Fruit fly (Drosophila melanogaster) whole organism, embryonic: Measurements from ENCODE around the gene sob.

ENCODE experiments used
- ATbp ChIP-seq: fragments of 200-800 bp; sonication (Bioruptor generic); optimal IDR thresholded peaks from 2 replicates; lab custom pipeline; 2017; ENCODE audit warnings: missing biosample characterization, mild to moderate bottlenecking, missing genetic modification characterization, missing genetic modification reagents
- B-H1 ChIP-seq: fragments of 200-800 bp; sonication (Bioruptor generic); IDR thresholded peaks from 3 replicates; pipeline ENCODE4 v1.3.6; 2022; ENCODE audit warnings: missing biosample characterization, missing genetic modification characterization
- Blimp-1 ChIP-seq: fragments of 200-800 bp; sonication (Bioruptor generic); optimal IDR thresholded peaks from 3 replicates; lab custom pipeline; 2018; ENCODE audit warnings: missing biosample characterization, missing genetic modification characterization, mild to moderate bottlenecking, moderate library complexity, missing genetic modification reagents
- CG10543 ChIP-seq: fragments of 200-800 bp; sonication (Bioruptor generic); optimal IDR thresholded peaks from 3 replicates; lab custom pipeline; 2017; ENCODE audit warnings: missing biosample characterization, mild to moderate bottlenecking, missing genetic modification characterization, moderate library complexity
- CG11093 ChIP-seq: fragments of 200-800 bp; sonication (Bioruptor generic); IDR thresholded peaks from 3 replicates; pipeline ENCODE4 v1.3.6; 2022; ENCODE audit warnings: missing biosample characterization, missing genetic modification characterization
- CG11695 ChIP-seq: fragments of 200-800 bp; sonication (Bioruptor generic); IDR thresholded peaks from 3 replicates; pipeline ENCODE4 v1.3.6; 2022; ENCODE audit warnings: missing biosample characterization, missing genetic modification characterization
- CG12155 ChIP-seq: fragments of 200-800 bp; sonication (Bioruptor generic); optimal IDR thresholded peaks from 3 replicates; lab custom pipeline; 2016; ENCODE audit warnings: missing biosample characterization, missing genetic modification characterization
- CG13296 ChIP-seq: fragments of 200-800 bp; sonication (Bioruptor generic); optimal IDR thresholded peaks from 3 replicates; lab custom pipeline; 2018; ENCODE audit warnings: missing biosample characterization, mild to moderate bottlenecking, missing genetic modification characterization
- CG14667 ChIP-seq: fragments of 200-800 bp; sonication (Bioruptor generic); IDR thresholded peaks from 2 replicates; pipeline ENCODE4 v1.3.6; 2022; ENCODE audit warnings: missing biosample characterization, missing genetic modification characterization
- CG15011 ChIP-seq: fragments of 200-800 bp; sonication (Bioruptor generic); optimal IDR thresholded peaks from 3 replicates; lab custom pipeline; 2018; ENCODE audit warnings: missing biosample characterization, mild to moderate bottlenecking, missing genetic modification characterization
- CG1529 ChIP-seq: fragments of 200-800 bp; sonication (Bioruptor generic); optimal IDR thresholded peaks from 3 replicates; lab custom pipeline; 2018; ENCODE audit warnings: missing biosample characterization, missing genetic modification characterization
- CG15696 ChIP-seq: fragments of 200-800 bp; sonication (Bioruptor generic); optimal IDR thresholded peaks from 2 replicates; lab custom pipeline; 2019; ENCODE audit warnings: missing biosample characterization, mild to moderate bottlenecking, missing genetic modification characterization, moderate library complexity
- CG17912 ChIP-seq: fragments of 200-800 bp; sonication (Bioruptor generic); optimal IDR thresholded peaks from 2 replicates; lab custom pipeline; 2018; ENCODE audit warnings: missing biosample characterization, mild to moderate bottlenecking, missing genetic modification characterization
- CG2678 ChIP-seq: fragments of 200-800 bp; sonication (Bioruptor generic); optimal IDR thresholded peaks from 3 replicates; lab custom pipeline; 2019; ENCODE audit warnings: missing biosample characterization, mild to moderate bottlenecking, missing genetic modification characterization, moderate library complexity
- CG34224 ChIP-seq: fragments of 200-800 bp; sonication (Bioruptor generic); IDR thresholded peaks from 3 replicates; pipeline ENCODE4 v1.3.6; 2022; ENCODE audit warnings: missing biosample characterization, missing genetic modification characterization; ENCODE audit not compliant: partially characterized antibody
- CG34376 ChIP-seq: fragments of 200-800 bp; sonication (Bioruptor generic); optimal IDR thresholded peaks from 2 replicates; lab custom pipeline; 2018; ENCODE audit warnings: missing biosample characterization, mild to moderate bottlenecking, missing genetic modification characterization
- CG5245 ChIP-seq: fragments of 200-800 bp; sonication (Bioruptor generic); optimal IDR thresholded peaks from 3 replicates; lab custom pipeline; 2016; ENCODE audit warnings: missing biosample characterization, missing genetic modification characterization
- CG8944 ChIP-seq: fragments of 200-800 bp; sonication (Bioruptor generic); optimal IDR thresholded peaks from 3 replicates; lab custom pipeline; 2016; ENCODE audit warnings: missing biosample characterization, missing genetic modification characterization
- CG9215 ChIP-seq: fragments of 200-800 bp; sonication (Bioruptor generic); IDR thresholded peaks from 2 replicates; pipeline ENCODE4 v1.3.6; 2022; ENCODE audit warnings: missing biosample characterization, missing genetic modification characterization
- CG9932 ChIP-seq: fragments of 200-800 bp; sonication (Bioruptor generic); IDR thresholded peaks from 2 replicates; pipeline ENCODE4 v1.3.6; 2022; ENCODE audit warnings: missing biosample characterization, missing genetic modification characterization
- CkIIα-i1 ChIP-seq: fragments of 200-800 bp; sonication (Bioruptor generic); IDR thresholded peaks from 2 replicates; pipeline ENCODE4 v1.3.6; 2022; ENCODE audit warnings: missing biosample characterization, missing genetic modification characterization
- CoRest ChIP-seq: fragments of 200-800 bp; sonication (Bioruptor generic); optimal IDR thresholded peaks from 3 replicates; lab custom pipeline; 2018; ENCODE audit warnings: missing biosample characterization, mild to moderate bottlenecking, missing genetic modification characterization, moderate library complexity
- D19A ChIP-seq: fragments of 200-800 bp; optimal IDR thresholded peaks from 3 replicates; lab custom pipeline; 2019; ENCODE audit warnings: missing biosample characterization, mild to moderate bottlenecking, missing genetic modification characterization, moderate library complexity
- Dfd ChIP-seq, 2 experiments: fragments of >200 bp; optimal IDR thresholded peaks; 2 replicates each; lab custom pipeline; 2017; ENCODE audit warnings: missing biosample characterization in 2 of 2, missing genetic modification characterization in 2 of 2
- Doc2 ChIP-seq: fragments of 200-800 bp; sonication (Bioruptor generic); IDR thresholded peaks from 2 replicates; pipeline ENCODE4 v1.3.6; 2022; ENCODE audit warnings: missing biosample characterization, missing genetic modification characterization
- ERR ChIP-seq: fragments of 200-800 bp; sonication (Bioruptor generic); optimal IDR thresholded peaks from 2 replicates; lab custom pipeline; 2016; ENCODE audit warnings: missing biosample characterization, missing genetic modification characterization
- Elba2 ChIP-seq: fragments of 200-800 bp; sonication (Bioruptor generic); optimal IDR thresholded peaks from 3 replicates; lab custom pipeline; 2016; ENCODE audit warnings: missing biosample characterization, missing genetic modification characterization
- Ets65A ChIP-seq: fragments of 200-800 bp; sonication (Bioruptor generic); peaks from one replicate; lab custom pipeline; 2016; ENCODE audit warnings: missing biosample characterization, missing genetic modification characterization
- Hand ChIP-seq: fragments of 200-800 bp; sonication (Bioruptor generic); optimal IDR thresholded peaks from 2 replicates; lab custom pipeline; 2017; ENCODE audit warnings: mild to moderate bottlenecking, missing biosample characterization, missing genetic modification reagents, missing genetic modification characterization
- Hsf ChIP-seq: fragments of 200-800 bp; sonication (Bioruptor generic); optimal IDR thresholded peaks from 3 replicates; lab custom pipeline; 2016; ENCODE audit warnings: missing biosample characterization, missing genetic modification characterization
- NC2α ChIP-seq: fragments of 200-800 bp; sonication (Bioruptor generic); optimal IDR thresholded peaks from 2 replicates; lab custom pipeline; 2016; ENCODE audit warnings: missing biosample characterization, missing genetic modification characterization
- Nf-YB ChIP-seq: fragments of 200-800 bp; sonication (Bioruptor generic); optimal IDR thresholded peaks from 3 replicates; lab custom pipeline; 2019; ENCODE audit warnings: missing biosample characterization, mild to moderate bottlenecking, missing genetic modification characterization, moderate library complexity
- Spps ChIP-seq: fragments of 200-800 bp; sonication (Bioruptor generic); optimal IDR thresholded peaks from 2 replicates; lab custom pipeline; 2018; ENCODE audit warnings: missing biosample characterization, mild to moderate bottlenecking, missing genetic modification characterization
- Vsx1 ChIP-seq: fragments of 200-800 bp; sonication (Bioruptor generic); optimal IDR thresholded peaks from 2 replicates; lab custom pipeline; 2017; ENCODE audit warnings: missing biosample characterization, mild to moderate bottlenecking, missing genetic modification characterization, missing genetic modification reagents
- Xbp1 ChIP-seq: fragments of 200-800 bp; sonication (Bioruptor generic); optimal IDR thresholded peaks from 3 replicates; lab custom pipeline; 2016; ENCODE audit warnings: missing biosample characterization, mild to moderate bottlenecking, missing genetic modification characterization
- cato ChIP-seq: fragments of 200-800 bp; sonication (Bioruptor generic); optimal IDR thresholded peaks from 2 replicates; lab custom pipeline; 2016; ENCODE audit warnings: missing biosample characterization, missing genetic modification characterization, borderline replicate concordance
- chn ChIP-seq: fragments of 200-800 bp; sonication (Bioruptor generic); optimal IDR thresholded peaks from 2 replicates; lab custom pipeline; 2016; ENCODE audit warnings: missing biosample characterization, missing genetic modification characterization
- cwo ChIP-seq: fragments of 200-800 bp; sonication (Bioruptor generic); optimal IDR thresholded peaks from 3 replicates; lab custom pipeline; 2017; ENCODE audit warnings: missing biosample characterization, missing genetic modification characterization, mild to moderate bottlenecking, moderate library complexity, missing genetic modification reagents
- dati ChIP-seq: fragments of 200-800 bp; sonication (Bioruptor generic); IDR thresholded peaks from 2 replicates; pipeline ENCODE4 v1.3.6; 2022; ENCODE audit warnings: missing biosample characterization, missing genetic modification characterization
- dmrt99B ChIP-seq: fragments of 200-800 bp; sonication (Bioruptor generic); optimal IDR thresholded peaks from 2 replicates; lab custom pipeline; 2018; ENCODE audit warnings: missing biosample characterization, mild to moderate bottlenecking, missing genetic modification characterization, moderate library complexity
- grn ChIP-seq: fragments of 200-800 bp; sonication (Bioruptor generic); optimal IDR thresholded peaks from 3 replicates; lab custom pipeline; 2017; ENCODE audit warnings: missing biosample characterization, missing genetic modification characterization
- h ChIP-seq: fragments of >200 bp; optimal IDR thresholded peaks from 2 replicates; lab custom pipeline; 2017
- hb ChIP-seq: fragments of 200-800 bp; sonication (Bioruptor generic); IDR thresholded peaks from 3 replicates; pipeline ENCODE4 v1.3.6; 2022; ENCODE audit warnings: missing biosample characterization, missing genetic modification characterization; ENCODE audit not compliant: partially characterized antibody
- ind ChIP-seq: fragments of 200-800 bp; sonication (Bioruptor generic); optimal IDR thresholded peaks from 3 replicates; lab custom pipeline; 2016; ENCODE audit warnings: missing biosample characterization, missing genetic modification characterization
- jing ChIP-seq: fragments of 200-800 bp; sonication (Bioruptor generic); optimal IDR thresholded peaks from 2 replicates; lab custom pipeline; 2018; ENCODE audit warnings: missing biosample characterization, mild to moderate bottlenecking, missing genetic modification characterization
- oc ChIP-seq: fragments of 200-800 bp; sonication (Bioruptor generic); optimal IDR thresholded peaks from 2 replicates; lab custom pipeline; 2018; ENCODE audit warnings: missing biosample characterization, mild to moderate bottlenecking, missing genetic modification characterization, moderate library complexity
- odd ChIP-seq: fragments of 200-800 bp; sonication (Bioruptor generic); optimal IDR thresholded peaks from 2 replicates; lab custom pipeline; 2017; ENCODE audit warnings: missing biosample characterization, mild to moderate bottlenecking, missing genetic modification characterization
- pan ChIP-seq, 4 experiments: fragments of >200 bp in 3 of 4; fragments of 200-800 bp in 1 of 4; sonication (Bioruptor generic) in 1 of 4; optimal IDR thresholded peaks in 3 of 4; IDR thresholded peaks in 1 of 4; 2 replicates each; pipeline versions ENCODE4 v1.3.6 to Lab custom; 2017 to 2022; ENCODE audit warnings: missing biosample characterization in 2 of 4, missing genetic modification characterization in 2 of 4, mixed read lengths in 1 of 4
- sqz ChIP-seq: fragments of 200-800 bp; sonication (Bioruptor generic); optimal IDR thresholded peaks from 3 replicates; lab custom pipeline; 2018; ENCODE audit warnings: missing biosample characterization, mild to moderate bottlenecking, missing genetic modification characterization
- tll ChIP-seq, 2 experiments: fragments of 200-800 bp in 1 of 2; fragments of >200 bp in 1 of 2; sonication (Bioruptor generic) in 1 of 2; optimal IDR thresholded peaks; 2 replicates each; lab custom pipeline; 2017 to 2019; ENCODE audit warnings: missing biosample characterization in 2 of 2, missing genetic modification characterization in 2 of 2, mild to moderate bottlenecking in 1 of 2, moderate library complexity in 1 of 2
- usp ChIP-seq: fragments of >200 bp; optimal IDR thresholded peaks from 2 replicates; lab custom pipeline; 2017; ENCODE audit warnings: missing biosample characterization, missing genetic modification characterization

Gene sob

dm6 chr2L:3600847-3601246 is 20.3 kb upstream of the sob start (continued):
- TF ChIP-seq Spps (peak; percentile 13), CG11695 (no peak), cwo (GFP tag; lab: Kevin White, UChicago) (no peak), CG9215 (GFP tag; lab: Robert Waterston, UW) (no peak), CkIIα-i1 (no peak), pan (optimal IDR thresholded peaks at IDR 0.05; lab: Kevin White, UChicago) (no peak), pan (GFP tag; optimal IDR thresholded peaks at IDR 0.05 in 1 of 2, IDR thresholded peaks at IDR 0.05 in 1 of 2) (no peak), hb (GFP tag; lab: Robert Waterston, UW) (no peak), Xbp1 (peak; percentile 30), ERR (GFP tag; lab: Kevin White, UChicago) (no peak), ind (GFP tag; lab: Kevin White, UChicago) (no peak), CG34224 (GFP tag; lab: Robert Waterston, UW) (no peak), oc (tag; lab: Kevin White, UChicago) (no peak), Hand (GFP tag; lab: Kevin White, UChicago) (no peak), CoRest (tag; lab: Kevin White, UChicago) (peak; percentile 49), CG15011 (GFP tag; lab: Kevin White, UChicago) (no peak), CG12155 (GFP tag; lab: Kevin White, UChicago) (no peak), CG15696 (peak; percentile 69), CG10543 (GFP tag; lab: Kevin White, UChicago) (no peak), CG9932 (GFP tag; lab: Robert Waterston, UW) (no peak), jing (GFP tag; lab: Kevin White, UChicago) (peak; percentile 19), Elba2 (GFP tag; lab: Kevin White, UChicago) (peak; percentile 4), cato (GFP tag; lab: Kevin White, UChicago) (no peak), CG34376 (GFP tag; lab: Kevin White, UChicago) (no peak), h (lab: Kevin White, UChicago) (no peak), NC2α (GFP tag; lab: Kevin White, UChicago) (peak; percentile 2), dmrt99B (no peak), Blimp-1 (peak; percentile 22), Dfd (GFP tag; optimal IDR thresholded peaks at IDR 0.05; lab: Kevin White, UChicago) (no peak), D19A (tag; lab: Kevin White, UChicago) (peak; percentile 34), CG13296 (GFP tag; lab: Kevin White, UChicago) (no peak), odd (GFP tag; lab: Kevin White, UChicago) (peak; percentile 28), tll (GFP tag; optimal IDR thresholded peaks at IDR 0.05; lab: Kevin White, UChicago) (no peak), Vsx1 (GFP tag; lab: Kevin White, UChicago) (no peak), CG8944 (GFP tag; lab: Kevin White, UChicago) (no peak), B-H1 (GFP tag; lab: Robert Waterston, UW) (no peak), Ets65A (GFP tag; lab: Kevin White, UChicago) (peak; percentile 91), usp (GFP tag; lab: Kevin White, UChicago) (no peak), CG17912 (GFP tag; lab: Kevin White, UChicago) (no peak), Doc2 (no peak), Nf-YB (GFP tag; lab: Kevin White, UChicago) (no peak), ATbp (no peak), CG1529 (GFP tag; lab: Kevin White, UChicago) (no peak), Hsf (GFP tag; lab: Kevin White, UChicago) (peak; percentile 37), chn (GFP tag; lab: Kevin White, UChicago) (peak; percentile 16), CG11093 (GFP tag; lab: Robert Waterston, UW) (no peak), dati (no peak), CG5245 (GFP tag; lab: Kevin White, UChicago) (peak; percentile 11), grn (GFP tag; lab: Kevin White, UChicago) (peak; percentile 76), sqz (GFP tag; lab: Kevin White, UChicago) (no peak), CG14667 (GFP tag; lab: Robert Waterston, UW) (peak; percentile 6; the same call in 1 of the 2 replicates), CG2678 (tag; lab: Kevin White, UChicago) (no peak)
